Worm (Caenorhabditis elegans): ENCODE results near the gene cni-1.

Gene cni-1

DNA sequence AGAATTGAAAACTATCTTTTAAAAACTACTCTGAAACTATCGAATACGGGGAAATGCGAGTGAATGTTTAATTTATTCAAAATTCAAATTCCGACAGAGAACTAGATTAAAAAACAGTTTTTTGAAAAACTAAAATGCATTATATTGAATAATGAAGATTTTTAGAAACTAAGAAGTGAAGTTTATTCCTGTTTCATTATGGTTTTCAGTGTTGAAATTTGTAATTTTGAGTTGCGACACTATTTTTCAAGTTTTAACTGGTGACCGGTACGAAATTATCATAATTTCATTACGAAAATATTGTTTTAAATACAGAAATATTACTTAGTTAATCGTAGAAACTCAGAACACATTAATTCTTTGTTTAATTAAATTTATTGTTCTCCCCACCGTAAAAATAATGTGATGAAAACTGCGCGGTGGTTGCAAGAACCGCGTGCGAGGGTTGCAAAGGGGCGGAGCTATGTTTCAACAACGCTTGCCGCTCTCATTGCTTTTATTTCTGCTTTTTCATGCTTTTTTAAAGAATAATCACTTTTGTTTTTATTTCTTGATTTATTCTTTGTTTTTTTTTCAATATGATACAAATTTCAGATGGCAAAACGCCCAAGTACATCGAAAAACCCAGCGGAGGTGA, 3.9 kb upstream of the cni-1 start, which contains the start of gene him-17 (continued):
- TF ChIP-seq ceh-28 (tag; optimal IDR thresholded peaks at IDR 0.05): no peak
- TF ChIP-seq fkh-2 (tag; optimal IDR thresholded peaks at IDR 0.05): no peak
- TF ChIP-seq ztf-4 (tag; optimal IDR thresholded peaks at IDR 0.05): no peak

DNA sequence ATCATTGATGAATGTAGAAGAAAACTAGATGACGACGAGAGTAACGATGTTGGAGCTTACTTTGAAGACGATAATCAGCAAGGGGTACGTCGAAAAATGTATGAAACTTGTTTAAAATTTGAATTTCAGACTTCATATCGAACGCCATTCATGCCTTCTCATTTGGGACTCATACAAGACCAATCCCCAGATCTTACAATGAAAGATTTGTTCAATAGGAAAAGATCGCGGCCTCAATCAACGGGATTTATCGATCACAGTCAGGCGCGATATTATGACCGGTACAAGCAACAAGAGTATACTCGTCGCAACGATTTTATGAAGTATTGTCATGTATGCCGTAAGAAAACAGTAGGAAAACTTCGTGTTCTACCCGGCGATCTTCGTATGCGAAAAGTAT, 3.3 kb upstream of the cni-1 start:
- TF ChIP-seq ztf-11 (tag; optimal IDR thresholded peaks at IDR 0.05): no peak
- no peak for TF ChIP-seq mml-1 (tag; optimal IDR thresholded peaks at IDR 0.05)
- TF ChIP-seq pha-4 (tag; optimal IDR thresholded peaks at IDR 0.05): no peak
- no peak for TF ChIP-seq elt-3 (tag; optimal IDR thresholded peaks at IDR 0.05)
- no peak for TF ChIP-seq fkh-10 (GFP tag; optimal IDR thresholded peaks at IDR 0.05)
- TF ChIP-seq nhr-43 (tag; optimal IDR thresholded peaks at IDR 0.05; ENCODE audit: poor library complexity, severe bottlenecking): no peak

DNA sequence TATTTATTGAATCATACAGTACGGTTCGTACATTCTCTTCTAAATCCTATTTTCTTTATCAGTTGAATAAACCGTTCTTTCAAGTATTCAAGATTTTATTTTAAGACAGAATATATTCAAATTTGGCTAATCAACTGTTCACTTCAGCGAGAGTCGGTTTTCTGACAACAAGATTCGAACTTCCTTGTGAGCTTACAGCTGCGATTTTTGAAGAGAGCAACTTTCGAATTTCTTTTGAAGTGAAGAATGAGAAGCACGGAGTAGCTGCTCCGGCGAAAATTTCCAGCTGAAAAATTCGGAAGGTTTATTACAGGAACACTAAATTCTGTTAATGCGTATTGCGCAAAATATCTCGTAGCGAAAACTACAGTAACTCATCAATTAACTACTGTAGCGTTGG, 1.3 kb downstream of the cni-1 start:
- TF ChIP-seq fos-1 (tag; optimal IDR thresholded peaks at IDR 0.05): no peak
- no peak for TF ChIP-seq daf-12 (tag; optimal IDR thresholded peaks at IDR 0.05)
- no peak for TF ChIP-seq zag-1 (tag; optimal IDR thresholded peaks at IDR 0.05)
- TF ChIP-seq nhr-67 (tag; optimal IDR thresholded peaks at IDR 0.05): no peak
- no peak for TF ChIP-seq egl-5 (tag; optimal IDR thresholded peaks at IDR 0.05)
- no peak for TF ChIP-seq nhr-237 (tag; optimal IDR thresholded peaks at IDR 0.05)
- TF ChIP-seq lsy-12 (tag; optimal IDR thresholded peaks at IDR 0.05): no peak

DNA sequence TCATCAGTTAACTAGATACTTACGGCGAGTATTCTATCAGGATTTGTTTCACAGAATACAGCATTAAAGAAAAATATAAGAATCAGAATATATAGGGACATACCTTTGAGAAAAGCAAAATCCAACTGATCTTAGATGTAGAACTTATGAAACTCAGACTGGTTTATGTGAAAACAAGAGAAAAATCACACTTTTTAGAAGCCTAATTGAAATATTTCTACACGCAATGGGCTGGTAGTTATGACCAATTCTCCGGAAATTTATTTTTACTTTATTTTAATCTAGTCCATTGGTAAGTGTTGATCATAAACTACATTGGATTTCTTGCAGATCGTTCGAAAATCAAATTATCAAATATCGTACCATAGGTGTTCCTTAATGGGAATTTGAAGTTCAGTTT, 4.0 kb downstream of the cni-1 start, which contains the start of gene T09E8.4:
Gene T09E8.4, minus strand, starts transcription at position 101 of the 400 bp plus-strand sequence.
- TF ChIP-seq ztf-11 (tag; optimal IDR thresholded peaks at IDR 0.05) (no peak), nhr-77 (tag; optimal IDR thresholded peaks at IDR 0.05) (no peak), egl-5 (tag; optimal IDR thresholded peaks at IDR 0.05) (no peak), fos-1 (tag; optimal IDR thresholded peaks at IDR 0.05) (no peak), elt-1 (tag; optimal IDR thresholded peaks at IDR 0.05) (no peak), elt-3 (tag; optimal IDR thresholded peaks at IDR 0.05) (no peak), lsy-12 (tag; optimal IDR thresholded peaks at IDR 0.05) (no peak), nhr-25 (tag; optimal IDR thresholded peaks at IDR 0.05) (no peak), ama-1 (optimal IDR thresholded peaks at IDR 0.05) (no peak), nhr-43 (tag; optimal IDR thresholded peaks at IDR 0.05; ENCODE audit: poor library complexity, severe bottlenecking) (no peak), ceh-82 (tag; optimal IDR thresholded peaks at IDR 0.05) (no peak), snpc-4 (tag; optimal IDR thresholded peaks at IDR 0.05) (no peak), nhr-23 (tag; optimal IDR thresholded peaks at IDR 0.05) (no peak), ztf-4 (tag; optimal IDR thresholded peaks at IDR 0.05) (no peak)

DNA sequence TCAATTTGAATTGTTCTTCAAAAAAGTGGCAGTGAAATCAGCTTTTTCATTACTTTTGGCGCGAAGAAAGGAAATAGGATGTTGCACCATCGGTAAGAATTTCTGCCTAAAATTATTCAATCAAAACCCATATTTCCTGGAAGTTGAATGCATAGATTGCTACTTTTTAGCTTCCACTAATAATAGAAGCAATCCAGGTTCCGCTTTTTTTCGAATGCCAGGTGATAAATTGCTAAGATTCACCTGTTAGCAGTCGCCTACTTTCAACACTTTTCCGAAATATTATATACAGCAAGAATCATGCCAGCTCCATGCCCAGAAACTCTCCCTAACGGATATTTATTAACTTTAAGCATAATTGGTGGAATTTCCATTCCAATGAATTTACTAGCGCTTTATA, 5.3 kb downstream of the cni-1 start, which contains the start of gene sri-6:
Gene sri-6, plus strand, starts transcription at position 301 of the 400 bp plus-strand sequence.
- TF ChIP-seq nhr-237 (tag; optimal IDR thresholded peaks at IDR 0.05): no peak

DNA sequence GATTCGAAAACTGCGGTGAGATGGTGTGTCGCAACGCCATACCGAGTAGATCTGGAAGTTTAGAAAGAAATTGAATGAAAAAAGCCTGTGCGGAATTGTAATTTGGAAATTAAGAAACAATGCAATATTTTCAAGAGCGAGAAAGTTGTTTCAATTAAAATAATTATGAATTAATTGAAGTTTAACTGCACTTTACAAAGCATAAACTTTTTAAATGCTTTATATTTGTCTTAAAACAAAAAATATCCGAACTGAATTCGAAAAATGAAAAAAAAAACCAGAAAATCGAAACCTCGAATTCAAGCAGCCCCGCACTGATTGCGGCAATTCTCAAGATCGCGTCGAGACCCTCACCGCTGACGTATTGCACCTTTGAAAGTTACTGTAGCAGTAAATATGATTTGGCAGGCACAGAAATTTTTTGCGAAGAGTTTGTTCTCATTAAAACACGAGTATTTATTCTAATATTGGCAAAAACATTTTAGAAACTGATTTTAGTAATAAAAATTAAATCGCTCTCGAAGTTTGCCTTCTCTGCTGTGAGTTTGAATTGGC, 13.4 kb downstream of the cni-1 start, which contains the start of gene sun-1:
Gene sun-1, minus strand, starts transcription at position 51 of the 555 bp plus-strand sequence.
- TF ChIP-seq elt-2 (tag; optimal IDR thresholded peaks at IDR 0.05): no peak
- TF ChIP-seq unc-62 (GFP tag; optimal IDR thresholded peaks at IDR 0.05): no peak
- TF ChIP-seq ceh-82 (tag; optimal IDR thresholded peaks at IDR 0.05): no peak
- TF ChIP-seq nhr-67 (tag; optimal IDR thresholded peaks at IDR 0.05): no peak
- no peak for TF ChIP-seq nhr-43 (tag; optimal IDR thresholded peaks at IDR 0.05; ENCODE audit: poor library complexity, severe bottlenecking)
- TF ChIP-seq egl-27 (tag; optimal IDR thresholded peaks at IDR 0.05): no peak
- TF ChIP-seq mdl-1 (tag; optimal IDR thresholded peaks at IDR 0.05): no peak
- no peak for TF ChIP-seq ztf-4 (tag; optimal IDR thresholded peaks at IDR 0.05)
- TF ChIP-seq pha-4 (tag; optimal IDR thresholded peaks at IDR 0.05): no peak
- TF ChIP-seq lsy-12 (tag; optimal IDR thresholded peaks at IDR 0.05): no peak
- no peak for TF ChIP-seq sea-2 (GFP tag; optimal IDR thresholded peaks at IDR 0.05)
- TF ChIP-seq nhr-23 (tag; optimal IDR thresholded peaks at IDR 0.05): no peak
- TF ChIP-seq fos-1 (tag; optimal IDR thresholded peaks at IDR 0.05): no peak
- no peak for TF ChIP-seq ceh-28 (tag; optimal IDR thresholded peaks at IDR 0.05)
- no peak for TF ChIP-seq pqm-1 (tag; optimal IDR thresholded peaks at IDR 0.05)
- TF ChIP-seq ZK546.5 (tag; optimal IDR thresholded peaks at IDR 0.05): no peak
- no peak for TF ChIP-seq hmg-11 (tag; optimal IDR thresholded peaks at IDR 0.05)
- no peak for TF ChIP-seq ama-1 (optimal IDR thresholded peaks at IDR 0.05)
